Worm (Caenorhabditis elegans): ENCODE results near the gene nep-13.

Gene nep-13

DNA sequence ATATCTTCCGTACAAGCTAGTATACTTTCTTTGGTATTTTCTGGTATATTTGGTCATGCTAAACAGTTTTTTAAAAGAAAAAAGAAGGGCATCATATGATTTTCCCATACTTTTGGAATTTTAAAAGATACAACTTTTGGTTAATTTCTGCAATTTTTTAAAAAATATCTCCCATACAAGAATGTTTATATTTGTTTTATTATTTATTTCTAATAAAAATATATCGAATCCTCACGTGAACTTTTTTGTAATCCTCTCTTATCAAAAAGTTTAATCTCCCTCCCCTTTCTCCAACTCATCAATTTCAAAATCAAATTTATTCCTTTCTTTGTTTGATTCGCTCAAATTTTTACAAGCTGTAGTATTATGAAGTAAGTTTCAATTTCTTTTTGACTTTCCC, at the start of gene nep-13:
nep-13 (plus strand) TSS at position 301 of the 400 bp plus-strand sequence.
- TF ChIP-seq C08G9.2 (tag; optimal IDR thresholded peaks at IDR 0.05) (no peak), C38D4.7 (GFP tag; optimal IDR thresholded peaks at IDR 0.05) (no peak), unc-55 (GFP tag; optimal IDR thresholded peaks at IDR 0.05) (no peak), hlh-13 (GFP tag; optimal IDR thresholded peaks at IDR 0.05) (no peak), fkh-6 (tag; optimal IDR thresholded peaks at IDR 0.05) (no peak), nhr-11 (tag; optimal IDR thresholded peaks at IDR 0.05) (no peak), ceh-48 (tag; optimal IDR thresholded peaks at IDR 0.05) (no peak), pqm-1 (tag; optimal IDR thresholded peaks at IDR 0.05) (no peak), ceh-14 (tag; optimal IDR thresholded peaks at IDR 0.05) (no peak), ztf-16 (tag; optimal IDR thresholded peaks at IDR 0.05) (no peak), sox-2 (GFP tag; IDR thresholded peaks at IDR 0.05) (no peak), sox-4 (tag; optimal IDR thresholded peaks at IDR 0.05) (no peak), hlh-15 (tag; optimal IDR thresholded peaks at IDR 0.05) (no peak), pax-1 (tag; optimal IDR thresholded peaks at IDR 0.05) (no peak), ttx-3 (tag; optimal IDR thresholded peaks at IDR 0.05) (no peak), tbx-2 (tag; optimal IDR thresholded peaks at IDR 0.05) (no peak), ref-2 (tag; optimal IDR thresholded peaks at IDR 0.05) (no peak)

DNA sequence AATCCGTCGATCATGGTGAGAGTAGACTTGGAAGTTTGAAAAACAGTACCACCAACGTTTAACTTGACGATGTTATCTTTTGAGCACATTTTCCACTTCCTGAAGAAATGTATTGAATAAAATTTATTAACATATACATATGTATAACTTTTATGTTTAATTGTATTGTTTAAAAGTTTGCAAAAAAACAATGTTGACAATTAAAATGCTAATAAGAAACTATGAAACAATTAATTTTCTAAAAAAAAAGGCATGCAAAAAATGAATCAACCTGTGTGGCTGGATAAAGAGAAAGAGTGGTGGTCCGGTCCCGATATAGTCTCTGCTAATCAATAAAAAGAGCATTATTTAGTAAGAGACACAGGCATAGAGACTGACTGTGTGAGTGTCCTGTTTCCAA, 47.7 kb upstream of the nep-13 start, which contains the start of gene C17F4.8:
C17F4.8 (minus strand) TSS at position 101 of the 400 bp plus-strand sequence.
- no peak for TF ChIP-seq fkh-6 (tag; optimal IDR thresholded peaks at IDR 0.05)
- no peak for TF ChIP-seq ceh-30 (tag; optimal IDR thresholded peaks at IDR 0.05)
- no peak for TF ChIP-seq dmd-4 (tag; optimal IDR thresholded peaks at IDR 0.05; ENCODE audit: borderline replicate concordance)
- TF ChIP-seq ceh-34 (tag; optimal IDR thresholded peaks at IDR 0.05) = no peak
- TF ChIP-seq ceh-18 (tag; optimal IDR thresholded peaks at IDR 0.05) = no peak
- no peak for TF ChIP-seq unc-42 (tag; optimal IDR thresholded peaks at IDR 0.05)
- TF ChIP-seq ceh-31 (tag; optimal IDR thresholded peaks at IDR 0.05) = no peak
- no peak for TF ChIP-seq pax-1 (tag; optimal IDR thresholded peaks at IDR 0.05)
- TF ChIP-seq hlh-13 (GFP tag; optimal IDR thresholded peaks at IDR 0.05) = no peak
- no peak for TF ChIP-seq pqm-1 (tag; optimal IDR thresholded peaks at IDR 0.05)

DNA sequence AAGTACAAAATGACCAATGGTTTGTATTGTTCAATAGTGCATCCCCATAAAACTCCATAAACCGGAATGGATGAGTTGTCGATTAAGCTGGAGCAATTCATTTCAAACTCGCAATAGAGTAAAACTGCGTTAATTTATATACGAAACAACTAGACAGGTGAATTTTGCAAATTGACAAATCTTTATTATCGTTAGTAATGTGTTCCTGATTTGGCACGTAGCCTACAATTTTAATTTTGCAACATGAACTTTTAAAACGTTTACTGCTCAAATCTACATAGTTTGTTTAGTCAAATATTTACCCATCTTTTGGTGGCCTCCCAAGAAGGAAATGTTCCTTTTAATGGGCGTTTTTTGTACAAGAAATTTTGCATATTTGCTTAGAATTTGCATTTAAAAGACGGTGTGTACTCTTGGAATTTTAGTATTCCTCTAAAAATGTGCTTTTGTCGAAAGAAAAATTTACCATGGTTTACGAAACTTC, 45.4 kb upstream of the nep-13 start, which contains the start of the genes srz-67 and C17F4.11:
srz-67 (minus strand) TSS at position 101 of the 484 bp plus-strand sequence.
C17F4.11 (plus strand) TSS at position 434 of the 484 bp plus-strand sequence.
- TF ChIP-seq fax-1 (tag; optimal IDR thresholded peaks at IDR 0.05) = no peak
- TF ChIP-seq lin-11 (tag; optimal IDR thresholded peaks at IDR 0.05) = no peak
- no peak for TF ChIP-seq ztf-16 (tag; optimal IDR thresholded peaks at IDR 0.05)
- no peak for TF ChIP-seq dmd-4 (tag; optimal IDR thresholded peaks at IDR 0.05; ENCODE audit: borderline replicate concordance)
- no peak for TF ChIP-seq pha-2 (tag; optimal IDR thresholded peaks at IDR 0.05)
- no peak for TF ChIP-seq pag-3 (tag; optimal IDR thresholded peaks at IDR 0.05; ENCODE audit: borderline replicate concordance)
- no peak for TF ChIP-seq ahr-1 (tag; optimal IDR thresholded peaks at IDR 0.05)
- no peak for TF ChIP-seq ceh-48 (tag; optimal IDR thresholded peaks at IDR 0.05)
- TF ChIP-seq ceh-24 (tag; optimal IDR thresholded peaks at IDR 0.05) = no peak
- TF ChIP-seq pha-4 (tag; optimal IDR thresholded peaks at IDR 0.05) = no peak
- no peak for TF ChIP-seq hlh-6 (tag; optimal IDR thresholded peaks at IDR 0.05)
- no peak for TF ChIP-seq nhr-11 (tag; optimal IDR thresholded peaks at IDR 0.05)
- TF ChIP-seq pat-9 (tag; optimal IDR thresholded peaks at IDR 0.05) = no peak
- TF ChIP-seq sdc-2 (tag; optimal IDR thresholded peaks at IDR 0.05) = no peak
- TF ChIP-seq Y22D7AL.16 (tag; optimal IDR thresholded peaks at IDR 0.05) = no peak

DNA sequence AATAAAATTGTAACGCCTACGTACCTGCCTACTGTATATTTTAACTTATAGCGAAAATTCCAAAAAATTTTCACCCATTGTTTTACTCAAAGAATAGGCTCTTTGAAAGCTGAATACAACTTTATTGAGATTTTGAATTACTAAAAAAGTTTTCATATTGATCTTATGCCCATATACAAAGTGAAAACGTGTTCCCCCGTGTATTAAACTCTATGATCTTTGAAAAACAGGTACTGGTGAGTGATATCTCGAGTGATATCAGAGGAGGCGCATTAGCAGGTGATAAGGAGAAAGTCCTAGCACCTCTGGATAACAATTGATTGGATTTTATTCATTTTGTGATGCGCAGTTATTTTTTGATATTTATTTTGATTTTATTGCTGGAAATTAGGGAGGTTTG, 42.2 kb upstream of the nep-13 start, which contains the start of gene C17F4.3:
C17F4.3 (plus strand) TSS at position 301 of the 400 bp plus-strand sequence.
- TF ChIP-seq F13H6.1 (tag; optimal IDR thresholded peaks at IDR 0.05) (no peak), hlh-6 (tag; optimal IDR thresholded peaks at IDR 0.05) (no peak), gmeb-2 (tag; optimal IDR thresholded peaks at IDR 0.05) (no peak), dmd-4 (tag; optimal IDR thresholded peaks at IDR 0.05; ENCODE audit: borderline replicate concordance) (no peak), lim-6 (tag; optimal IDR thresholded peaks at IDR 0.05) (no peak), pha-4 (tag; optimal IDR thresholded peaks at IDR 0.05) (no peak), nhr-232 (tag; optimal IDR thresholded peaks at IDR 0.05) (no peak), unc-86 (tag; optimal IDR thresholded peaks at IDR 0.05) (no peak), elt-2 (tag; optimal IDR thresholded peaks at IDR 0.05) (no peak), sox-4 (tag; optimal IDR thresholded peaks at IDR 0.05) (no peak)
